Worm (Caenorhabditis elegans) whole organism, late embryonic: Measurements from ENCODE around the gene Y22D7AL.10.

Source experiments
- C08G9.2 ChIP-seq: sonication (generic microtip); optimal IDR thresholded peaks from 2 replicates; lab custom pipeline; 2016; ENCODE audit warnings: mild to moderate bottlenecking, missing genetic modification characterization, moderate library complexity, missing compliant biosample characterization
- F13H6.1 ChIP-seq: sonication (generic microtip); optimal IDR thresholded peaks from 2 replicates; lab custom pipeline; 2016; ENCODE audit warnings: missing genetic modification characterization, missing compliant biosample characterization
- K09A11.1 ChIP-seq: sonication (generic microtip); optimal IDR thresholded peaks from 2 replicates; lab custom pipeline; 2017; ENCODE audit warnings: antibody characterized with exemption, mild to moderate bottlenecking, missing genetic modification characterization, missing compliant biosample characterization; ENCODE audit not compliant: insufficient read depth
- T23F11.4 ChIP-seq: fragments of 200-800 bp; sonication (Bioruptor generic); optimal IDR thresholded peaks from 2 replicates; lab custom pipeline; 2018; ENCODE audit warnings: mild to moderate bottlenecking, missing genetic modification characterization, missing compliant biosample characterization
- ahr-1 ChIP-seq: sonication (generic microtip); optimal IDR thresholded peaks from 2 replicates; lab custom pipeline; 2016; ENCODE audit warnings: missing genetic modification characterization, missing compliant biosample characterization
- ama-1 ChIP-seq: fragments of 150-350 bp; optimal IDR thresholded peaks from 2 replicates; lab custom pipeline; 2014
- ceh-2 ChIP-seq: sonication (generic microtip); optimal IDR thresholded peaks from 2 replicates; lab custom pipeline; 2016; ENCODE audit warnings: missing genotype, missing genetic modification characterization, missing compliant biosample characterization
- ceh-22 ChIP-seq: sonication (generic microtip); optimal IDR thresholded peaks from 2 replicates; lab custom pipeline; 2017; ENCODE audit warnings: missing biosample characterization, missing genetic modification characterization
- ceh-30 ChIP-seq: fragments of 150-350 bp; optimal IDR thresholded peaks from 2 replicates; lab custom pipeline; 2014; ENCODE audit warnings: missing biosample characterization, missing genetic modification characterization
- ceh-31 ChIP-seq: sonication (generic microtip); optimal IDR thresholded peaks from 2 replicates; lab custom pipeline; 2016; ENCODE audit warnings: missing genetic modification characterization, missing compliant biosample characterization
- ceh-34 ChIP-seq: sonication (generic microtip); optimal IDR thresholded peaks from 2 replicates; lab custom pipeline; 2016; ENCODE audit warnings: mild to moderate bottlenecking, missing genetic modification characterization, missing compliant biosample characterization
- ceh-45 ChIP-seq: fragments of 200-800 bp; sonication (Bioruptor generic); IDR thresholded peaks from 2 replicates; pipeline ENCODE4 v1.3.6; 2022; ENCODE audit warnings: missing genetic modification reagents, missing genetic modification characterization, missing compliant biosample characterization
- ceh-48 ChIP-seq: sonication (generic microtip); optimal IDR thresholded peaks from 2 replicates; lab custom pipeline; 2016; ENCODE audit warnings: missing genetic modification characterization, inconsistent platforms, missing compliant biosample characterization
- ceh-6 ChIP-seq: fragments of 200-800 bp; sonication (Bioruptor generic); optimal IDR thresholded peaks from 2 replicates; lab custom pipeline; 2018; ENCODE audit warnings: mild to moderate bottlenecking, missing genetic modification characterization, missing compliant biosample characterization
- che-1 ChIP-seq: sonication (generic microtip); optimal IDR thresholded peaks from 2 replicates; lab custom pipeline; 2016; ENCODE audit warnings: mild to moderate bottlenecking, missing genetic modification characterization, missing compliant biosample characterization
- dve-1 ChIP-seq: sonication (generic microtip); optimal IDR thresholded peaks from 2 replicates; lab custom pipeline; 2017; ENCODE audit warnings: antibody characterized with exemption, mild to moderate bottlenecking, missing genetic modification characterization, missing compliant biosample characterization
- elt-4 ChIP-seq: sonication (generic microtip); optimal IDR thresholded peaks from 2 replicates; lab custom pipeline; 2016; ENCODE audit warnings: missing genetic modification characterization, missing compliant biosample characterization
- ets-4 ChIP-seq: sonication (generic microtip); optimal IDR thresholded peaks from 2 replicates; lab custom pipeline; 2016; ENCODE audit warnings: missing genetic modification characterization, missing compliant biosample characterization
- fax-1 ChIP-seq: sonication (generic microtip); optimal IDR thresholded peaks from 2 replicates; lab custom pipeline; 2016; ENCODE audit warnings: missing genotype, missing genetic modification characterization, missing compliant biosample characterization
- fkh-6 ChIP-seq: sonication (generic microtip); optimal IDR thresholded peaks from 2 replicates; lab custom pipeline; 2016; ENCODE audit warnings: missing genetic modification characterization, missing compliant biosample characterization
- hlh-30 ChIP-seq: sonication (generic microtip); optimal IDR thresholded peaks from 2 replicates; lab custom pipeline; 2017; ENCODE audit warnings: antibody characterized with exemption, missing genetic modification characterization, missing compliant biosample characterization; ENCODE audit not compliant: insufficient read depth
- hlh-8 ChIP-seq: sonication (generic microtip); optimal IDR thresholded peaks from 2 replicates; lab custom pipeline; 2016; ENCODE audit warnings: missing genotype, missing genetic modification characterization, missing compliant biosample characterization
- lin-11 ChIP-seq: fragments of 200-800 bp; sonication (Bioruptor generic); optimal IDR thresholded peaks from 2 replicates; lab custom pipeline; 2018; ENCODE audit warnings: mild to moderate bottlenecking, missing genetic modification characterization, missing compliant biosample characterization
- mec-3 ChIP-seq: sonication (generic microtip); optimal IDR thresholded peaks from 2 replicates; lab custom pipeline; 2016; ENCODE audit warnings: borderline replicate concordance, missing genetic modification characterization, missing compliant biosample characterization
- nhr-11 ChIP-seq: fragments of 150-350 bp; optimal IDR thresholded peaks from 2 replicates; lab custom pipeline; 2014; ENCODE audit warnings: missing biosample characterization, missing genetic modification characterization
- nhr-232 ChIP-seq: sonication (generic microtip); optimal IDR thresholded peaks from 2 replicates; lab custom pipeline; 2016; ENCODE audit warnings: missing genetic modification characterization, missing compliant biosample characterization
- npax-4 ChIP-seq: sonication (generic microtip); optimal IDR thresholded peaks from 2 replicates; lab custom pipeline; 2016; ENCODE audit warnings: missing genetic modification characterization, missing compliant biosample characterization
- pat-9 ChIP-seq: fragments of 200-800 bp; sonication (Bioruptor generic); optimal IDR thresholded peaks from 2 replicates; lab custom pipeline; 2018; ENCODE audit warnings: mild to moderate bottlenecking, missing genetic modification characterization, moderate library complexity, missing compliant biosample characterization
- pax-1 ChIP-seq: fragments of 150-350 bp; optimal IDR thresholded peaks from 2 replicates; lab custom pipeline; 2014; ENCODE audit warnings: missing biosample characterization, missing genetic modification characterization
- pha-2 ChIP-seq: sonication (generic microtip); optimal IDR thresholded peaks from 2 replicates; lab custom pipeline; 2017; ENCODE audit warnings: mild to moderate bottlenecking, missing genetic modification characterization, missing compliant biosample characterization
- pqm-1 ChIP-seq: sonication (generic microtip); optimal IDR thresholded peaks from 2 replicates; lab custom pipeline; 2016; ENCODE audit warnings: missing genetic modification characterization, missing compliant biosample characterization
- pros-1 ChIP-seq: fragments of 150-350 bp; optimal IDR thresholded peaks from 2 replicates; lab custom pipeline; 2014; ENCODE audit warnings: missing biosample characterization, missing genetic modification reagents, missing genetic modification characterization
- rnt-1 ChIP-seq: sonication (generic microtip); optimal IDR thresholded peaks from 2 replicates; lab custom pipeline; 2016; ENCODE audit warnings: missing genetic modification characterization, missing compliant biosample characterization
- sdc-2 ChIP-seq: sonication (generic microtip); optimal IDR thresholded peaks from 2 replicates; lab custom pipeline; 2016; ENCODE audit warnings: missing genotype, missing genetic modification characterization, missing compliant biosample characterization
- sox-4 ChIP-seq: sonication (generic microtip); optimal IDR thresholded peaks from 2 replicates; lab custom pipeline; 2017; ENCODE audit warnings: mild to moderate bottlenecking, missing genetic modification characterization, inconsistent platforms, missing compliant biosample characterization
- tbx-2 ChIP-seq: sonication (generic microtip); optimal IDR thresholded peaks from 2 replicates; lab custom pipeline; 2016; ENCODE audit warnings: missing genetic modification characterization, missing compliant biosample characterization
- ttx-3 ChIP-seq: sonication (generic microtip); optimal IDR thresholded peaks from 2 replicates; lab custom pipeline; 2016; ENCODE audit warnings: missing genetic modification reagents, missing genetic modification characterization, missing compliant biosample characterization
- unc-3 ChIP-seq, 2 experiments: fragments of 200-800 bp in 1 of 2; sonication (Bioruptor generic) in 1 of 2; sonication (generic microtip) in 1 of 2; conservative IDR thresholded peaks in 1 of 2; optimal IDR thresholded peaks in 1 of 2; 2 replicates each; pipeline versions ENCODE4 v1.3.6 to Lab custom; 2016 to 2022; ENCODE audit warnings: missing compliant biosample characterization in 2 of 2, missing genetic modification characterization in 2 of 2, missing genetic modification reagents in 1 of 2
- unc-42 ChIP-seq: sonication (generic microtip); optimal IDR thresholded peaks from 2 replicates; lab custom pipeline; 2016; ENCODE audit warnings: missing genotype, missing genetic modification characterization, missing compliant biosample characterization
- unc-55 ChIP-seq: sonication (generic microtip); optimal IDR thresholded peaks from 2 replicates; lab custom pipeline; 2017; ENCODE audit warnings: missing biosample characterization, missing genetic modification reagents, missing genetic modification characterization
- zip-5 ChIP-seq: sonication (generic microtip); optimal IDR thresholded peaks from 2 replicates; lab custom pipeline; 2016; ENCODE audit warnings: missing genetic modification characterization, missing compliant biosample characterization
- ztf-16 ChIP-seq: sonication (generic microtip); optimal IDR thresholded peaks from 2 replicates; lab custom pipeline; 2017; ENCODE audit warnings: missing genetic modification characterization, missing compliant biosample characterization

Y22D7AL.10 gene

DNA sequence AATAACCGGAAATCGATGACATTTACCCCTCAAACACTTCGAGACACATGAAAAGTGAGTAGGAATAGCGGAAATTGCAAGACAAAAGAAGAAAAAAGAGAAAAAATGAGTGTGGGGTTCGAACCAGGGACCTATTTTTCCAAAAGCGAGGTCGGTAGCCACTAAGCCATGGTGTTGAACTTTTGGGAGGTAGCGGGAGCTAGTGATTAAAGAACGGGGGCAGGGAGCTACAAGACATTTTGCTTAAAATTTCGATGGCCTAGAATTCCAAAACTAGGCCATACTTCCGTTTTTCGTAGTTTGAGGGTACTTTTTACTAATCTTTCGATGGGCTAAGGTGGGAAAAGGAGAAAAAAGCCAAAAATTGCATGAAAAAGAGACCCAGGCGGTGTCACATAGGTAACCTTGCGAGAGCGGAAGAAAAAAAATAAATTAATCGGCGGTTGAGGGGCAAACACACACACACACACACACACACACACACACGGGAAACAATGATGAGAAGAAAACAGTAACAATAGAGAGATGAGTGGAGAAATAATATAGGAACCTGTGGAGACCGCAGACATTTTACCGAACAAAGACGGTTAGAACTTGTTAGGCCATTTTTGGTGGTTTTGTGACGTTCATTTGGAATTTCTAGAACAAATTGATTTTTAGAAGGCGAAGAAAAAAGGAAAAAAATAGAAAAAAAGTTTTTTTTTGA lies 17.1 kb downstream of the Y22D7AL.10 start (continued):
- TF ChIP-seq ztf-16: peak; percentile 26
- no peak for TF ChIP-seq ets-4 (tag; lab: Kevin White, UChicago)
- TF ChIP-seq sdc-2 (tag; lab: Kevin White, UChicago): peak; percentile 57
- no peak for TF ChIP-seq hlh-8 (tag; lab: Kevin White, UChicago)
- TF ChIP-seq ceh-30 (tag; lab: Kevin White, UChicago): peak; percentile 50
- TF ChIP-seq pha-2 (tag; lab: Kevin White, UChicago): no peak
- TF ChIP-seq che-1 (tag; lab: Kevin White, UChicago): peak; percentile 78
- TF ChIP-seq nhr-232 (tag; lab: Kevin White, UChicago): peak; percentile 77
- peak; percentile 6 for TF ChIP-seq K09A11.1
- peak; percentile 71 for TF ChIP-seq ceh-6 (GFP tag; lab: Kevin White, UChicago)
- TF ChIP-seq ceh-48 (tag; lab: Kevin White, UChicago): peak; percentile 44
- peak; percentile 50 for TF ChIP-seq ceh-34
- TF ChIP-seq pat-9 (tag; lab: Kevin White, UChicago): peak; percentile 74
- no peak for TF ChIP-seq elt-4 (tag; lab: Kevin White, UChicago)
- TF ChIP-seq ceh-2 (tag; lab: Kevin White, UChicago): peak; percentile 18
- no peak for TF ChIP-seq pax-1 (tag; lab: Kevin White, UChicago)
- TF ChIP-seq ttx-3 (tag; lab: Kevin White, UChicago): peak; percentile 25
- peak; percentile 68 for TF ChIP-seq lin-11 (tag; lab: Kevin White, UChicago)
- peak; percentile 69 for TF ChIP-seq fkh-6 (tag; lab: Kevin White, UChicago)
- peak; percentile 50 for TF ChIP-seq npax-4 (tag; lab: Kevin White, UChicago)
- TF ChIP-seq ceh-22 (tag; lab: Kevin White, UChicago): no peak
- peak; percentile 37 for TF ChIP-seq zip-5 (tag; lab: Kevin White, UChicago)
- peak; percentile 49 for TF ChIP-seq T23F11.4 (GFP tag; lab: Kevin White, UChicago)
- TF ChIP-seq ahr-1: no peak
- TF ChIP-seq unc-3 (GFP tag; conservative IDR thresholded peaks at IDR 0.05; lab: Robert Waterston, UW): peak; percentile 63; the same call in 1 of the 2 replicates
- TF ChIP-seq unc-3 (tag; optimal IDR thresholded peaks at IDR 0.05; lab: Kevin White, UChicago): no peak
- peak; percentile 74 for TF ChIP-seq sox-4 (tag; lab: Kevin White, UChicago)
- TF ChIP-seq hlh-30 (tag; lab: Kevin White, UChicago): no peak
- no peak for TF ChIP-seq dve-1 (tag; lab: Kevin White, UChicago)
- TF ChIP-seq pros-1 (tag; lab: Kevin White, UChicago): no peak
- TF ChIP-seq mec-3 (tag; lab: Kevin White, UChicago): peak; percentile 74
- no peak for TF ChIP-seq pqm-1 (tag; lab: Kevin White, UChicago)
- TF ChIP-seq rnt-1 (tag; lab: Kevin White, UChicago): peak; percentile 29
- TF ChIP-seq ama-1 (lab: Kevin White, UChicago): no peak
- TF ChIP-seq fax-1 (tag; lab: Kevin White, UChicago): peak; percentile 21
- no peak for TF ChIP-seq ceh-45 (GFP tag; lab: Robert Waterston, UW)
- peak; percentile 19 for TF ChIP-seq tbx-2
- no peak for TF ChIP-seq F13H6.1 (tag; lab: Kevin White, UChicago)
- peak; percentile 54 for TF ChIP-seq C08G9.2
- TF ChIP-seq ceh-31 (tag; lab: Kevin White, UChicago): peak; percentile 47
- TF ChIP-seq unc-42 (tag; lab: Kevin White, UChicago): no peak
- TF ChIP-seq nhr-11: no peak
- TF ChIP-seq unc-55 (GFP tag; lab: Kevin White, UChicago): no peak
- TF ChIP-seq, all 69 proteins: peak for 43
